Worm (Caenorhabditis elegans): ENCODE measurements around the gene F52D2.7.

Gene F52D2.7

DNA sequence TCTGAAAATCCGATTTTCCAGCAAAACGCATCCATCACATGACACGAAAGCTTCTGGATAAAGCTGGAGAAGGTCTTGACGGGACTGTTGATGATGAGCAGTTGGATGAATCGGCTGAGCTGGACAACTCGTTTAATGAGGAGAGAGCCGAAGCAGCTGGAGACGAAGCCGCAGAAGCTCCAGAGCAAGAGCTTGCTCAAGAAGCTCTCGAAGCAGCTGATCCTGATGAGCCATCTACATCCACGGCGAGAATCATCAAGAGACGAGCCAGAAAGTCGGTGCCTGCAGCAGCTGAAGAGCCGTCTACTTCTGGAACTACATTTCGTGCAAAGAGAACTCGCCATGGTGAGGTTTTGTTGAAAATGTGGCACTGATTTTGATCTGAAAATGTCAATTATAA is 2.0 kb downstream of the F52D2.7 start:
- TF ChIP-seq lin-13 (tag; optimal IDR thresholded peaks at IDR 0.05): no peak
- no peak for TF ChIP-seq mls-2 (tag; optimal IDR thresholded peaks at IDR 0.05)
- no peak for TF ChIP-seq nhr-237 (tag; optimal IDR thresholded peaks at IDR 0.05)
- TF ChIP-seq mab-5 (tag; optimal IDR thresholded peaks at IDR 0.05): no peak
- no peak for TF ChIP-seq sptf-1 (tag; optimal IDR thresholded peaks at IDR 0.05)
- TF ChIP-seq blmp-1 (tag; optimal IDR thresholded peaks at IDR 0.05): no peak
- no peak for TF ChIP-seq ceh-39 (tag; optimal IDR thresholded peaks at IDR 0.05)
- no peak for TF ChIP-seq lsy-2 (tag; optimal IDR thresholded peaks at IDR 0.05)
- no peak for TF ChIP-seq ces-1 (GFP tag; optimal IDR thresholded peaks at IDR 0.05)
- TF ChIP-seq nhr-76 (tag; optimal IDR thresholded peaks at IDR 0.05): no peak
- TF ChIP-seq nhr-12 (tag; optimal IDR thresholded peaks at IDR 0.05): no peak
- TF ChIP-seq bed-3 (GFP tag; optimal IDR thresholded peaks at IDR 0.05): no peak
- TF ChIP-seq pha-4 (tag; optimal IDR thresholded peaks at IDR 0.05): no peak
- TF ChIP-seq mep-1 (tag; optimal IDR thresholded peaks at IDR 0.05): no peak
- no peak for TF ChIP-seq hlh-1 (tag; optimal IDR thresholded peaks at IDR 0.05)
- TF ChIP-seq unc-120 (tag; optimal IDR thresholded peaks at IDR 0.05; ENCODE audit: poor library complexity, severe bottlenecking): no peak

DNA sequence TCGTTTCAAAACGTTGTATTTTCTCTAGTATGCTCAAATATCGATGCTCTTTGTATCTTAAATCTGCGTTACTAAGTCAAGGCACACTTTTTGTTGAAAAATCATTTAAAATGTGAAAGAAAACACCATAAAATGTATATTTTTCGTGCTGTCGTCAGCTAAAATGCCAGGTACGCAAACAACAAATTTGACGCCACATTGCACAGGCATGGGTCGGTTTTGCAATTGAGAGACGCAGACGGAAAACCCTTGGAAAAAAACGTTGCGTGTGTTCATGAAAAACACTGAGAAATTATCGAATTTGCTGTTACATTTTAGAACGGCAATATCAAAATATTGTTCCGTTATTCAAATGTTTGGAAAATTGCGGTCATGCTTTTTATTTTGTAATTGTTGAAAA is 2.5 kb downstream of the F52D2.7 start:
- peak; percentile 11 for TF ChIP-seq pha-4 (tag; optimal IDR thresholded peaks at IDR 0.05)
- TF ChIP-seq lin-13 (tag; optimal IDR thresholded peaks at IDR 0.05): peak; percentile 25
- TF ChIP-seq unc-62 (GFP tag; optimal IDR thresholded peaks at IDR 0.05): no peak
- TF ChIP-seq lsy-2 (tag; optimal IDR thresholded peaks at IDR 0.05): no peak
- TF ChIP-seq mep-1 (tag; optimal IDR thresholded peaks at IDR 0.05): peak; percentile 67
- peak; percentile 21 for TF ChIP-seq ces-1 (GFP tag; optimal IDR thresholded peaks at IDR 0.05)
- peak; percentile 40 for TF ChIP-seq nhr-237 (tag; optimal IDR thresholded peaks at IDR 0.05)
- no peak for TF ChIP-seq M03D4.4 (tag; optimal IDR thresholded peaks at IDR 0.05)

DNA sequence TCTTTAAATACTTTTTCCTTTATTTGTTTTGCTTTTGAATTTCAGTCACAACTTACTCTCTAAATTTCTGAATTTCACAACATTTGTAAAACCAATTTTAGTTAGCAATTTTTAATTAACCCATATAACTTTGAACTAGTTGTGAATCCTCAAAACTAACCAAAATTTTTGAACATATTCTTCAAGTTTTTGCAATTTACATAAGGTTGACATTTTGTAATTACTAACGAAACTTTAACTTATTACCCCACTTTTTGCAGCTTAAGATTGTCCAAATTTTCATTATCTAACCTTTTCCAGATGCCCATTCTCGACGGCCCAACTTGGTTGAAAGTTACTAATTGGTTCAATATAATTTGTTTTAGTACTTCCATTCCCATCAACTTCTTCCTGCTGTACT is 7.2 kb downstream of the F52D2.7 start, which contains the start of gene str-79:
Gene str-79, plus strand, starts transcription at position 301 of the 400 bp plus-strand sequence.
- no peak for TF ChIP-seq elt-3 (tag; optimal IDR thresholded peaks at IDR 0.05)
- TF ChIP-seq mab-5 (tag; optimal IDR thresholded peaks at IDR 0.05): no peak
- no peak for TF ChIP-seq ham-2 (GFP tag; optimal IDR thresholded peaks at IDR 0.05)
- no peak for TF ChIP-seq hlh-1 (tag; optimal IDR thresholded peaks at IDR 0.05)
- TF ChIP-seq lin-32 (GFP tag; optimal IDR thresholded peaks at IDR 0.05): no peak
- TF ChIP-seq nhr-2 (tag; optimal IDR thresholded peaks at IDR 0.05): no peak
- no peak for TF ChIP-seq flh-1 (GFP tag; optimal IDR thresholded peaks at IDR 0.05)
- TF ChIP-seq ztf-11 (tag; optimal IDR thresholded peaks at IDR 0.05): no peak
- TF ChIP-seq mep-1 (tag; optimal IDR thresholded peaks at IDR 0.05): no peak
- TF ChIP-seq nhr-76 (tag; optimal IDR thresholded peaks at IDR 0.05): no peak
- no peak for TF ChIP-seq unc-39 (tag; optimal IDR thresholded peaks at IDR 0.05)
- no peak for TF ChIP-seq sem-2 (GFP tag; optimal IDR thresholded peaks at IDR 0.05)

DNA sequence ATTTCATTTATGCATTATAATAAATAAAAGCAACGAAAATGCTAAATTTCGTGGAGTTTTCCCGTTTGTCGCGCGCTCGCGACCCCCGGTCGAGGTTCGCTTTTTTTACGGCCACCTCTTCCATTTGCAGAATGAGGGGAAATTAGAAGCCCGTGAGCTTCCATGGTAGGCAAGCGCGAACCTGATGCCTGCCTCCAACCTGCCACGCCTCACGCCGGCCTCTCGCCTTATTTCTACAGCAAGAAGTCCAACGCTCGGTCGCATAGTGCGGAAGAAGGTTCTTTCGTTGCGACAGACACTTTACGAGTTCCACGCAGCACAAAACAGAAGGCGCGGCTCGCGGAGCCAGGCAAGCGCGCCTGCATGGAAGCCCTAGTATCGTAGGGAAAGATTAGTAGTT is 9.3 kb downstream of the F52D2.7 start:
- TF ChIP-seq mep-1 (tag; optimal IDR thresholded peaks at IDR 0.05): no peak
- TF ChIP-seq elt-3 (tag; optimal IDR thresholded peaks at IDR 0.05): no peak
- TF ChIP-seq zip-8 (tag; optimal IDR thresholded peaks at IDR 0.05): no peak
- no peak for TF ChIP-seq nhr-2 (tag; optimal IDR thresholded peaks at IDR 0.05)
- no peak for TF ChIP-seq cnd-1 (tag; optimal IDR thresholded peaks at IDR 0.05)
- no peak for TF ChIP-seq nhr-12 (tag; optimal IDR thresholded peaks at IDR 0.05)
- no peak for TF ChIP-seq ces-1 (GFP tag; optimal IDR thresholded peaks at IDR 0.05)

DNA sequence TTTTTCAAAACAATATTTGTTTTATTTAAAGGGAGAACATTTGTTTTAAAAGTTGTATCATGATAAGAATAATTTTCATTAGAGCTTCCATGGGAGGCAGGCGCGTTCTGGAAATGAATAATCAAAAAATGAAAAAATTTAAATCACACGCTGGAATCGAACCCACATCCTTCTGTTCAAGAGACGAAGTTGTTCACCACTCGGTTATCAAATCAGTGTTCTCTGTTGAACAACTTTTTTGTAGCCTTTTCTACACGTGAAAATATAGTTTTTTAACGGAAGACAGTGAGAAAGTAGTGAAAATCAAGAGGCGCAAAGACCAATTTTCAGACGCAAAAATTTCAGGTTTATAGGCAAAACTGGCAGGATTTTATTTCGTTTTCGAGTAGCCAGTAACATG is 10.4 kb downstream of the F52D2.7 start:
- TF ChIP-seq flh-1 (GFP tag; optimal IDR thresholded peaks at IDR 0.05) (no peak), blmp-1 (tag; optimal IDR thresholded peaks at IDR 0.05) (no peak), tbx-8 (GFP tag; optimal IDR thresholded peaks at IDR 0.05) (no peak), nhr-12 (tag; optimal IDR thresholded peaks at IDR 0.05) (no peak)

DNA sequence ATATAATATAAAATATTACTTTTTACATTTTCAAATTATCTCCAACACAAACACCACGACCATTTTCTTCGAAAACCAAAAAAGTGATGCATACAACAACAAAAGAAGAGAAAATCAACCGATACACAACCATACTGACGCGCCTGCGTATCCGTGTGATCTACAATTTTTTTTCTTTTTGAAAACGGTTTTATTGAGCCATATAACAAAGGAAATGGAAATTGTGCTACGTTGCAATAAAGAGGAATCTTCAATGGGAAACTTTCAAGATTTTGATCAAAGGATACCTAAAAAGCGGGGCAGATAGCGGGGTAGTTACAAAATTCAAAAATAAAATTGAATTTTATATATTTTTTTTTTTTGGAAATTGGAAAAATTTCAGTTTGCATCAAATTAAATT is 12.3 kb downstream of the F52D2.7 start, which contains the start of gene F52D2.5:
Gene F52D2.5, minus strand, starts transcription at position 101 of the 400 bp plus-strand sequence.
- TF ChIP-seq lin-32 (GFP tag; optimal IDR thresholded peaks at IDR 0.05): no peak
- no peak for TF ChIP-seq pha-4 (tag; optimal IDR thresholded peaks at IDR 0.05)
- TF ChIP-seq unc-120 (tag; optimal IDR thresholded peaks at IDR 0.05; ENCODE audit: poor library complexity, severe bottlenecking): no peak
- no peak for TF ChIP-seq ham-2 (GFP tag; optimal IDR thresholded peaks at IDR 0.05)
- no peak for TF ChIP-seq ceh-39 (tag; optimal IDR thresholded peaks at IDR 0.05)
- no peak for TF ChIP-seq elt-1 (tag; optimal IDR thresholded peaks at IDR 0.05; ENCODE audit: borderline replicate concordance, insufficient read depth)
